Fruit fly (Drosophila melanogaster) whole organism, embryonic: ENCODE results near the gene CG9222.

Experiments used
- ATbp ChIP-seq: fragments of 200-800 bp; sonication (Bioruptor generic); optimal IDR thresholded peaks from 2 replicates; lab custom pipeline; 2017; ENCODE audit warnings: missing biosample characterization, mild to moderate bottlenecking, missing genetic modification characterization, missing genetic modification reagents
- Atf6 ChIP-seq: fragments of 200-800 bp; sonication (Bioruptor generic); IDR thresholded peaks from 2 replicates; pipeline ENCODE4 v1.3.6; 2022; ENCODE audit warnings: missing biosample characterization, missing genetic modification characterization
- CG10366 ChIP-seq: fragments of 200-800 bp; sonication (Bioruptor generic); IDR thresholded peaks from 2 replicates; pipeline ENCODE4 v1.3.6; 2022; ENCODE audit warnings: missing biosample characterization, missing genetic modification characterization
- CG10431 ChIP-seq: fragments of 200-800 bp; sonication (Bioruptor generic); optimal IDR thresholded peaks from 3 replicates; lab custom pipeline; 2018; ENCODE audit warnings: missing biosample characterization, mild to moderate bottlenecking, missing genetic modification characterization
- CG11093 ChIP-seq: fragments of 200-800 bp; sonication (Bioruptor generic); IDR thresholded peaks from 3 replicates; pipeline ENCODE4 v1.3.6; 2022; ENCODE audit warnings: missing biosample characterization, missing genetic modification characterization
- CG11398 ChIP-seq: fragments of 200-800 bp; sonication (Bioruptor generic); optimal IDR thresholded peaks from 2 replicates; lab custom pipeline; 2016; ENCODE audit warnings: missing biosample characterization, missing genetic modification characterization
- CG11456 ChIP-seq: fragments of 200-800 bp; sonication (Bioruptor generic); IDR thresholded peaks from 3 replicates; pipeline ENCODE4 v1.3.6; 2022; ENCODE audit warnings: missing biosample characterization, missing genetic modification characterization
- CG11695 ChIP-seq: fragments of 200-800 bp; sonication (Bioruptor generic); IDR thresholded peaks from 3 replicates; pipeline ENCODE4 v1.3.6; 2022; ENCODE audit warnings: missing biosample characterization, missing genetic modification characterization
- CG1233 ChIP-seq: fragments of 200-800 bp; sonication (Bioruptor generic); optimal IDR thresholded peaks from 4 replicates; lab custom pipeline; 2018; ENCODE audit warnings: missing biosample characterization, mild to moderate bottlenecking, missing genetic modification characterization
- CG14441 ChIP-seq: fragments of 200-800 bp; sonication (Bioruptor generic); IDR thresholded peaks from 2 replicates; pipeline ENCODE4 v1.3.6; 2022; ENCODE audit warnings: missing biosample characterization, missing genetic modification characterization
- CG14667 ChIP-seq: fragments of 200-800 bp; sonication (Bioruptor generic); IDR thresholded peaks from 2 replicates; pipeline ENCODE4 v1.3.6; 2022; ENCODE audit warnings: missing biosample characterization, missing genetic modification characterization
- CG14710 ChIP-seq: fragments of 200-800 bp; sonication (Bioruptor generic); optimal IDR thresholded peaks from 3 replicates; lab custom pipeline; 2019; ENCODE audit warnings: missing biosample characterization, mild to moderate bottlenecking, missing genetic modification characterization, moderate library complexity
- CG14860 ChIP-seq: fragments of 200-800 bp; sonication (Bioruptor generic); IDR thresholded peaks from 3 replicates; pipeline ENCODE4 v1.3.6; 2022; ENCODE audit warnings: missing biosample characterization, missing genetic modification characterization; ENCODE audit not compliant: partially characterized antibody
- CG1647 ChIP-seq: fragments of 200-800 bp; sonication (Bioruptor generic); optimal IDR thresholded peaks from 3 replicates; lab custom pipeline; 2016; ENCODE audit warnings: missing biosample characterization, missing genetic modification characterization
- CG16815 ChIP-seq: fragments of 200-800 bp; sonication (Bioruptor generic); optimal IDR thresholded peaks from 3 replicates; lab custom pipeline; 2017; ENCODE audit warnings: missing biosample characterization, mild to moderate bottlenecking, missing genetic modification characterization
- CG17328 ChIP-seq: fragments of 200-800 bp; sonication (Bioruptor generic); IDR thresholded peaks from 2 replicates; pipeline ENCODE4 v1.3.6; 2022; ENCODE audit warnings: missing biosample characterization, missing genetic modification characterization
- CG17361 ChIP-seq: fragments of 200-800 bp; sonication (Bioruptor generic); IDR thresholded peaks from 3 replicates; pipeline ENCODE4 v1.3.6; 2022; ENCODE audit warnings: missing biosample characterization, missing genetic modification characterization
- CG18599 ChIP-seq: fragments of 200-800 bp; sonication (Bioruptor generic); optimal IDR thresholded peaks from 3 replicates; lab custom pipeline; 2017; ENCODE audit warnings: missing biosample characterization, missing genetic modification characterization, mild to moderate bottlenecking, moderate library complexity, missing genetic modification reagents
- CG3281 ChIP-seq: fragments of 200-800 bp; sonication (Bioruptor generic); optimal IDR thresholded peaks from 3 replicates; lab custom pipeline; 2017; ENCODE audit warnings: missing biosample characterization, mild to moderate bottlenecking, missing genetic modification characterization
- CG4617 ChIP-seq: fragments of 200-800 bp; sonication (Bioruptor generic); optimal IDR thresholded peaks from 3 replicates; lab custom pipeline; 2016; ENCODE audit warnings: missing biosample characterization, missing genetic modification characterization, borderline replicate concordance
- CG6272 ChIP-seq: fragments of 200-800 bp; sonication (Bioruptor generic); IDR thresholded peaks from 2 replicates; pipeline ENCODE4 v1.3.6; 2022; ENCODE audit warnings: missing biosample characterization, missing genetic modification characterization
- CG6689 ChIP-seq: fragments of 200-800 bp; sonication (Bioruptor generic); IDR thresholded peaks from 2 replicates; pipeline ENCODE4 v1.3.6; 2022; ENCODE audit warnings: missing biosample characterization, missing genetic modification characterization
- Dek ChIP-seq: fragments of 200-800 bp; sonication (Bioruptor generic); optimal IDR thresholded peaks from 3 replicates; lab custom pipeline; 2019; ENCODE audit warnings: missing biosample characterization, mild to moderate bottlenecking, missing genetic modification characterization, moderate library complexity
- Doc3 ChIP-seq: fragments of 200-800 bp; sonication (Bioruptor generic); IDR thresholded peaks from 3 replicates; pipeline ENCODE4 v1.3.6; 2022; ENCODE audit warnings: missing biosample characterization, missing genetic modification characterization; ENCODE audit not compliant: partially characterized antibody
- HLH4C ChIP-seq: fragments of 200-800 bp; sonication (Bioruptor generic); IDR thresholded peaks from 3 replicates; pipeline ENCODE4 v1.3.6; 2022; ENCODE audit warnings: missing biosample characterization, missing genetic modification characterization; ENCODE audit not compliant: partially characterized antibody
- Hr78 ChIP-seq, 2 experiments: fragments of 200-800 bp in 1 of 2; fragments of >200 bp in 1 of 2; sonication (Bioruptor generic) in 1 of 2; optimal IDR thresholded peaks; 2 replicates each; lab custom pipeline; 2017 to 2019; ENCODE audit warnings: missing biosample characterization in 2 of 2, missing genetic modification characterization in 2 of 2, mild to moderate bottlenecking in 1 of 2, moderate library complexity in 1 of 2
- Lhr ChIP-seq: fragments of 200-800 bp; sonication (Bioruptor generic); optimal IDR thresholded peaks from 3 replicates; lab custom pipeline; 2017; ENCODE audit warnings: mild to moderate bottlenecking, missing biosample characterization, missing genetic modification reagents, missing genetic modification characterization
- Pdp1 ChIP-seq, 2 experiments: fragments of 200-800 bp; sonication (Bioruptor generic); optimal IDR thresholded peaks; 3 replicates each; lab custom pipeline; 2016; ENCODE audit warnings: missing biosample characterization in 2 of 2, missing genetic modification characterization in 2 of 2, mild to moderate bottlenecking in 1 of 2, moderate library complexity in 1 of 2
- Six4 ChIP-seq: fragments of 200-800 bp; sonication (Bioruptor generic); optimal IDR thresholded peaks from 2 replicates; lab custom pipeline; 2016; ENCODE audit warnings: missing biosample characterization, missing genetic modification characterization
- Xrp1 ChIP-seq: fragments of 200-800 bp; sonication (Bioruptor generic); IDR thresholded peaks from 2 replicates; pipeline ENCODE4 v1.3.6; 2022; ENCODE audit warnings: missing biosample characterization, missing genetic modification characterization
- ab ChIP-seq: fragments of 200-800 bp; sonication (Bioruptor generic); optimal IDR thresholded peaks from 2 replicates; lab custom pipeline; 2016; ENCODE audit warnings: missing biosample characterization, missing genetic modification characterization
- aop ChIP-seq: fragments of 200-800 bp; sonication (Bioruptor generic); IDR thresholded peaks from 2 replicates; pipeline ENCODE4 v1.3.6; 2022; ENCODE audit warnings: missing biosample characterization, missing genetic modification characterization
- ato ChIP-seq: fragments of 200-800 bp; sonication (Bioruptor generic); IDR thresholded peaks from 2 replicates; pipeline ENCODE4 v1.3.6; 2022; ENCODE audit warnings: missing biosample characterization, missing genetic modification characterization; ENCODE audit not compliant: partially characterized antibody
- caup ChIP-seq: fragments of 200-800 bp; sonication (Bioruptor generic); optimal IDR thresholded peaks from 3 replicates; lab custom pipeline; 2017; ENCODE audit warnings: missing biosample characterization, mild to moderate bottlenecking, missing genetic modification characterization, moderate library complexity; ENCODE audit not compliant: severe bottlenecking
- chif ChIP-seq, 2 experiments: fragments of 200-800 bp; sonication (Bioruptor generic); optimal IDR thresholded peaks; 3 replicates each; lab custom pipeline; 2016; ENCODE audit warnings: missing biosample characterization in 2 of 2, missing genetic modification characterization in 2 of 2
- dimm ChIP-seq: fragments of 200-800 bp; sonication (Bioruptor generic); IDR thresholded peaks from 2 replicates; pipeline ENCODE4 v1.3.6; 2022; ENCODE audit warnings: missing biosample characterization, missing genetic modification characterization
- esg ChIP-seq: fragments of 200-800 bp; sonication (Bioruptor generic); conservative IDR thresholded peaks from 2 replicates; pipeline ENCODE4 v1.3.6; 2022; ENCODE audit warnings: missing biosample characterization, missing genetic modification characterization
- fru ChIP-seq: fragments of >200 bp; optimal IDR thresholded peaks from 2 replicates; lab custom pipeline; 2017
- gcm ChIP-seq: fragments of 200-800 bp; sonication (Bioruptor generic); optimal IDR thresholded peaks from 2 replicates; lab custom pipeline; 2019; ENCODE audit warnings: missing biosample characterization, mild to moderate bottlenecking, missing genetic modification characterization, moderate library complexity
- hb ChIP-seq: fragments of 200-800 bp; sonication (Bioruptor generic); IDR thresholded peaks from 3 replicates; pipeline ENCODE4 v1.3.6; 2022; ENCODE audit warnings: missing biosample characterization, missing genetic modification characterization; ENCODE audit not compliant: partially characterized antibody
- jumu ChIP-seq: fragments of 200-800 bp; sonication (Bioruptor generic); optimal IDR thresholded peaks from 3 replicates; lab custom pipeline; 2016; ENCODE audit warnings: missing biosample characterization, missing genetic modification characterization
- nerfin-2 ChIP-seq: fragments of 200-800 bp; sonication (Bioruptor generic); IDR thresholded peaks from 2 replicates; pipeline ENCODE4 v1.3.6; 2022; ENCODE audit warnings: missing biosample characterization, missing genetic modification characterization; ENCODE audit not compliant: partially characterized antibody
- sc ChIP-seq, 3 experiments: fragments of >200 bp in 2 of 3; fragments of 200-800 bp in 1 of 3; sonication (Bioruptor generic) in 1 of 3; optimal IDR thresholded peaks; 2 replicates in 2 of 3; 3 replicates in 1 of 3; lab custom pipeline; 2017; ENCODE audit warnings: mild to moderate bottlenecking in 1 of 3, missing biosample characterization in 1 of 3, missing genetic modification characterization in 1 of 3, missing genetic modification reagents in 1 of 3
- sens ChIP-seq: fragments of 200-800 bp; sonication (Bioruptor generic); peaks from one replicate; lab custom pipeline; 2016; ENCODE audit warnings: missing biosample characterization, missing genetic modification characterization
- sens-2 ChIP-seq: fragments of 200-800 bp; sonication (Bioruptor generic); IDR thresholded peaks from 2 replicates; pipeline ENCODE4 v1.3.6; 2022; ENCODE audit warnings: missing biosample characterization, missing genetic modification characterization
- tio ChIP-seq: fragments of 200-800 bp; sonication (Bioruptor generic); optimal IDR thresholded peaks from 2 replicates; lab custom pipeline; 2017; ENCODE audit warnings: missing biosample characterization, missing genetic modification characterization, inconsistent platforms
- tna ChIP-seq: fragments of 200-800 bp; sonication (Bioruptor generic); IDR thresholded peaks from 2 replicates; pipeline ENCODE4 v1.3.6; 2022; ENCODE audit warnings: missing biosample characterization, missing genetic modification characterization; ENCODE audit not compliant: partially characterized antibody
- unc-4 ChIP-seq: fragments of 200-800 bp; sonication (Bioruptor generic); IDR thresholded peaks from 2 replicates; pipeline ENCODE4 v1.3.6; 2022; ENCODE audit warnings: missing biosample characterization, missing genetic modification characterization; ENCODE audit not compliant: partially characterized antibody
- wor ChIP-seq: fragments of 200-800 bp; sonication (Bioruptor generic); IDR thresholded peaks from 2 replicates; pipeline ENCODE4 v1.3.6; 2022; ENCODE audit warnings: missing biosample characterization, missing genetic modification characterization

CG9222 gene

DNA sequence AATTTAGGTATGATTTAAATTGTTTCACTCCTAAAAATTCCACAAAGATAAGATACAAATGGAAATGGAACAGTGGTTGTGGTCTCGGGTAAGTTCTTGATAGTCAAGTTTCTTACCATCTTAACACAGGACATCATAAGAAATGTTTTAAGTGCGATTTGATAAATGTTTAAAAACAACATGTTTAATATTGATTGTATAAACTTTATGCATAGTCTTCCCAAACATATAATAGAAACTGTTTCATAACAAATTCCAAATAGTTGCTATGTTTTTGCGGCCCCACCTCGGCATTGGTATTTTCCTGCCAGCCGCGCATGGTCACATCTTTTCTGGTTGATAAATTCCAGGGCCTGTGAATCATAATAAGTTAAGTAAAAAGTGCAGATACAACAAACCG is 6.0 kb upstream of the CG9222 start, which contains the start of gene Arpc4 (continued):
- TF ChIP-seq sens-2 (no peak), Dek (tag; lab: Kevin White, UChicago) (peak; percentile 60), unc-4 (no peak), tna (no peak), Six4 (GFP tag; lab: Kevin White, UChicago) (peak; percentile 39), CG11398 (GFP tag; lab: Kevin White, UChicago) (peak; percentile 7), Pdp1 (GFP tag; optimal IDR thresholded peaks at IDR 0.05; lab: Kevin White, UChicago) (peak in 1 of 2 experiments; percentile 53), jumu (GFP tag; lab: Kevin White, UChicago) (peak; percentile 33), chif (GFP tag; optimal IDR thresholded peaks at IDR 0.05; lab: Kevin White, UChicago) (peak in 1 of 2 experiments; percentile 65), CG4617 (peak; percentile 72), sens (peak; percentile 82), Xrp1 (GFP tag; lab: Robert Waterston, UW) (peak; percentile 67), dimm (GFP tag; lab: Robert Waterston, UW) (0 out of 2 replicates have a peak, but pooled peaks have one; percentile 19), CG16815 (GFP tag; lab: Kevin White, UChicago) (no peak), CG6689 (GFP tag; lab: Robert Waterston, UW) (peak; percentile 51), CG10366 (GFP tag; lab: Robert Waterston, UW) (peak; percentile 74), Doc3 (GFP tag; lab: Robert Waterston, UW) (no peak), CG14667 (GFP tag; lab: Robert Waterston, UW) (peak; percentile 39; the same call in 1 of the 2 replicates), CG17328 (peak; percentile 80), Lhr (GFP tag; lab: Kevin White, UChicago) (peak; percentile 65), fru (lab: Kevin White, UChicago) (no peak), HLH4C (GFP tag; lab: Robert Waterston, UW) (no peak), hb (GFP tag; lab: Robert Waterston, UW) (no peak), CG11093 (GFP tag; lab: Robert Waterston, UW) (0 out of 3 replicates have a peak, but pooled peaks have one; percentile 16), CG1233 (peak; percentile 13), ATbp (GFP tag; lab: Kevin White, UChicago) (no peak), CG14441 (no peak), esg (GFP tag; lab: Robert Waterston, UW) (peak; percentile 36; the same call in 1 of the 2 replicates), CG14860 (GFP tag; lab: Robert Waterston, UW) (no peak), Hr78 (GFP tag; optimal IDR thresholded peaks at IDR 0.05; lab: Kevin White, UChicago) (no peak), aop (GFP tag; lab: Robert Waterston, UW) (no peak), CG14710 (tag; lab: Kevin White, UChicago) (peak; percentile 72), ab (GFP tag; lab: Kevin White, UChicago) (no peak), nerfin-2 (GFP tag; lab: Robert Waterston, UW) (no peak), CG1647 (peak; percentile 10), ato (GFP tag; lab: Robert Waterston, UW) (no peak), CG11456 (GFP tag; lab: Robert Waterston, UW) (peak; percentile 83), wor (GFP tag; lab: Robert Waterston, UW) (0 out of 2 replicates have a peak, but pooled peaks have one; percentile 21), CG11695 (peak; percentile 35; the same call in 1 of the 3 replicates), tio (GFP tag; lab: Kevin White, UChicago) (no peak), CG10431 (GFP tag; lab: Kevin White, UChicago) (no peak), CG17361 (GFP tag; lab: Robert Waterston, UW) (no peak; the same call in 1 of the 3 replicates), caup (GFP tag; lab: Kevin White, UChicago) (no peak), CG18599 (GFP tag; lab: Kevin White, UChicago) (no peak), CG3281 (GFP tag; lab: Kevin White, UChicago) (no peak), gcm (GFP tag; lab: Kevin White, UChicago) (no peak), Atf6 (GFP tag; lab: Robert Waterston, UW) (peak; percentile 49; the same call in 1 of the 2 replicates), sc (optimal IDR thresholded peaks at IDR 0.05; lab: Kevin White, UChicago) (no peak), sc (GFP tag; optimal IDR thresholded peaks at IDR 0.05; lab: Kevin White, UChicago) (no peak), CG6272 (GFP tag; lab: Robert Waterston, UW) (no peak)
